Worm (Caenorhabditis elegans): ENCODE measurements around the gene C27D6.12.

ce11 chrII:5172451-5172850, 5.4 kb downstream of the C27D6.12 start, which contains the start of gene C27D6.1:
- TF ChIP-seq unc-62 (GFP tag; optimal IDR thresholded peaks at IDR 0.05) (no peak), nhr-237 (tag; optimal IDR thresholded peaks at IDR 0.05) (no peak), pha-4 (tag; optimal IDR thresholded peaks at IDR 0.05) (no peak), ztf-11 (tag; optimal IDR thresholded peaks at IDR 0.05) (no peak), hlh-1 (tag; optimal IDR thresholded peaks at IDR 0.05) (no peak), elt-1 (tag; optimal IDR thresholded peaks at IDR 0.05; ENCODE audit: borderline replicate concordance, insufficient read depth) (no peak)
